Fruit fly (Drosophila melanogaster) whole organism, adult: ENCODE measurements around the gene Apl.

Source experiments
- CG11617 ChIP-seq: fragments of 200-800 bp; sonication (Bioruptor generic); optimal IDR thresholded peaks from 2 replicates; lab custom pipeline; 2017; ENCODE audit warnings: mild to moderate bottlenecking, missing biosample characterization, missing genetic modification reagents, missing genetic modification characterization
- CG7101 ChIP-seq: fragments of 200-800 bp; sonication (Bioruptor generic); optimal IDR thresholded peaks from 2 replicates; lab custom pipeline; 2018; ENCODE audit warnings: missing biosample characterization, mild to moderate bottlenecking, missing genetic modification characterization, moderate library complexity
- Hr96 ChIP-seq: fragments of 200-800 bp; sonication (Bioruptor generic); optimal IDR thresholded peaks from 2 replicates; lab custom pipeline; 2016; ENCODE audit warnings: missing biosample characterization, missing genetic modification characterization
- Mnt ChIP-seq: fragments of 200-800 bp; sonication (Bioruptor generic); optimal IDR thresholded peaks from 2 replicates; lab custom pipeline; 2016; ENCODE audit warnings: missing biosample characterization, mild to moderate bottlenecking, missing genetic modification characterization
- cic ChIP-seq: fragments of 200-800 bp; sonication (Bioruptor generic); optimal IDR thresholded peaks from 2 replicates; lab custom pipeline; 2017; ENCODE audit warnings: missing biosample characterization, mild to moderate bottlenecking, missing genetic modification characterization, moderate library complexity
- cnc ChIP-seq, 2 experiments: fragments of >200 bp; optimal IDR thresholded peaks; 2 replicates each; lab custom pipeline; 2017
- kay ChIP-seq: fragments of 200-800 bp; sonication (Bioruptor generic); peaks from one replicate; lab custom pipeline; 2016; ENCODE audit warnings: missing biosample characterization, missing genetic modification characterization, borderline replicate concordance
- ovo ChIP-seq: fragments of 200-800 bp; sonication (Bioruptor generic); optimal IDR thresholded peaks from 2 replicates; lab custom pipeline; 2016; ENCODE audit warnings: missing biosample characterization, missing genetic modification characterization
- toe ChIP-seq: fragments of 200-800 bp; sonication (Bioruptor generic); optimal IDR thresholded peaks from 2 replicates; lab custom pipeline; 2016; ENCODE audit warnings: missing biosample characterization, missing genetic modification characterization

DNA sequence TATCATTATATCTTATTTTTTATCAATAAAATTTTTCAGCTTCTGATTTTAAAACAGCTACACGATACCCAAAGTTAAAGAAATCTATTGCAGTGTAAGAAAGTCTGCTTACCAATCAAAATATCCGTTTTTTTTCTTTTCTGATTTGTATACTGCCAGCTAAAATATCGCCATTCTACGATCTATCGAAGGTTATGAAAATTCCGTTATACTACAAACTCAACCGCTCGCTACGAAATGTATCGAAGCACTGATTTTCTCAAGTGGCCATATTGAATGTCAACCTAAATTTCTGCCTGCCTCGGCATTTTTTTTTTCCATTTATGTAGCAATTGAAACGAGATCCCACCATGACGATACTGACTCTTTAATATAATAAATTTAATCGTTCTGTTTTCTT, 14.9 kb upstream of the Apl start, which contains the start of gene nxf2:
- TF ChIP-seq cic (GFP tag; lab: Kevin White, UChicago) (no peak), CG11617 (GFP tag; lab: Kevin White, UChicago) (no peak), Hr96 (no peak), ovo (GFP tag; lab: Kevin White, UChicago) (peak; percentile 54), toe (GFP tag; lab: Kevin White, UChicago) (no peak), kay (no peak), CG7101 (tag; lab: Kevin White, UChicago) (no peak), cnc (optimal IDR thresholded peaks at IDR 0.05; lab: Kevin White, UChicago) (no peak), Mnt (GFP tag; lab: Kevin White, UChicago) (no peak)
